Worm (Caenorhabditis elegans) whole organism, L4 larva: Measurements from ENCODE around the gene B0348.2.

ENCODE experiments used
- D1046.2 ChIP-seq: fragments of 200-800 bp; sonication (Bioruptor generic); IDR thresholded peaks from 2 replicates; pipeline ENCODE4 v1.3.6; 2022; ENCODE audit warnings: missing genetic modification characterization, missing compliant biosample characterization
- F10B5.3 ChIP-seq: sonication (generic microtip); optimal IDR thresholded peaks from 2 replicates; lab custom pipeline; 2016; ENCODE audit warnings: mild to moderate bottlenecking, missing genetic modification characterization, missing compliant biosample characterization
- R02D3.7 ChIP-seq: fragments of 150-350 bp; sonication (generic microtip); optimal IDR thresholded peaks from 3 replicates; lab custom pipeline; 2014; ENCODE audit warnings: missing biosample characterization, missing genetic modification characterization
- Y105C5A.15 ChIP-seq: fragments of 200-800 bp; sonication (Bioruptor generic); IDR thresholded peaks from 2 replicates; pipeline ENCODE4 v1.3.6; 2022; ENCODE audit warnings: missing genetic modification characterization, missing compliant biosample characterization
- Y48G9A.11 ChIP-seq: fragments of 200-800 bp; sonication (Bioruptor generic); IDR thresholded peaks from 2 replicates; pipeline ENCODE4 v1.3.6; 2022; ENCODE audit warnings: missing genetic modification reagents, missing genetic modification characterization, missing compliant biosample characterization
- Y5F2A.4 ChIP-seq: fragments of 200-800 bp; sonication (Bioruptor generic); optimal IDR thresholded peaks from 2 replicates; lab custom pipeline; 2018; ENCODE audit warnings: mild to moderate bottlenecking, missing genetic modification characterization, missing compliant biosample characterization
- ZK337.2 ChIP-seq: fragments of 200-800 bp; sonication (Bioruptor generic); IDR thresholded peaks from 2 replicates; pipeline ENCODE4 v1.3.6; 2022; ENCODE audit warnings: missing genetic modification reagents, missing genetic modification characterization, missing compliant biosample characterization
- aly-2 ChIP-seq: sonication (generic microtip); optimal IDR thresholded peaks from 2 replicates; lab custom pipeline; 2018; ENCODE audit warnings: missing biosample characterization, missing genetic modification characterization
- arid-1 ChIP-seq: fragments of 200-800 bp; sonication (Bioruptor generic); conservative IDR thresholded peaks from 2 replicates; pipeline ENCODE4 v1.3.6; 2022; ENCODE audit warnings: missing genetic modification reagents, missing genetic modification characterization, missing compliant biosample characterization
- ceh-28 ChIP-seq: fragments of 150-350 bp; optimal IDR thresholded peaks from 2 replicates; lab custom pipeline; 2014; ENCODE audit warnings: missing biosample characterization, missing genetic modification reagents, missing genetic modification characterization
- ceh-32 ChIP-seq: sonication (generic microtip); optimal IDR thresholded peaks from 2 replicates; lab custom pipeline; 2016; ENCODE audit warnings: mild to moderate bottlenecking, missing genetic modification characterization, missing compliant biosample characterization; ENCODE audit not compliant: poor library complexity
- ceh-62 ChIP-seq: sonication (generic microtip); optimal IDR thresholded peaks from 2 replicates; lab custom pipeline; 2017; ENCODE audit warnings: missing biosample characterization, missing genetic modification characterization
- cey-2 ChIP-seq: sonication (generic microtip); optimal IDR thresholded peaks from 3 replicates; lab custom pipeline; 2017; ENCODE audit warnings: missing genetic modification characterization, mild to moderate bottlenecking, missing compliant biosample characterization, antibody characterized with exemption, borderline replicate concordance; ENCODE audit not compliant: insufficient read depth
- daf-16 ChIP-seq, 3 experiments: sonication (generic microtip); optimal IDR thresholded peaks; 2 replicates each; lab custom pipeline; 2016 to 2017; ENCODE audit warnings: missing genetic modification characterization in 3 of 3, missing genetic modification reagents in 3 of 3, mild to moderate bottlenecking in 2 of 3, missing compliant biosample characterization in 2 of 3, missing biosample characterization in 1 of 3, moderate library complexity in 1 of 3
- dmd-6 ChIP-seq: fragments of 200-800 bp; sonication (Bioruptor generic); IDR thresholded peaks from 2 replicates; pipeline ENCODE4 v1.3.6; 2022; ENCODE audit warnings: missing genetic modification reagents, missing genetic modification characterization, missing compliant biosample characterization
- dpl-1 ChIP-seq: fragments of 150-350 bp; optimal IDR thresholded peaks from 2 replicates; lab custom pipeline; 2014; ENCODE audit warnings: missing biosample characterization, missing genetic modification reagents, missing genetic modification characterization
- dve-1 ChIP-seq: sonication (generic microtip); optimal IDR thresholded peaks from 2 replicates; lab custom pipeline; 2017; ENCODE audit warnings: antibody characterized with exemption, mild to moderate bottlenecking, missing genetic modification characterization, missing compliant biosample characterization; ENCODE audit not compliant: insufficient read depth
- egl-43 ChIP-seq: fragments of 200-800 bp; sonication (Bioruptor generic); IDR thresholded peaks from 2 replicates; pipeline ENCODE4 v1.3.6; 2022; ENCODE audit warnings: missing genetic modification reagents, missing genetic modification characterization, missing compliant biosample characterization
- hlh-11 ChIP-seq: fragments of 200-800 bp; sonication (Bioruptor generic); optimal IDR thresholded peaks from 2 replicates; lab custom pipeline; 2018; ENCODE audit warnings: mild to moderate bottlenecking, missing genetic modification characterization, missing compliant biosample characterization
- hlh-30 ChIP-seq: sonication (generic microtip); optimal IDR thresholded peaks from 2 replicates; lab custom pipeline; 2017; ENCODE audit warnings: antibody characterized with exemption, mild to moderate bottlenecking, missing genetic modification characterization, missing compliant biosample characterization; ENCODE audit not compliant: insufficient read depth
- lim-7 ChIP-seq: fragments of 200-800 bp; sonication (Bioruptor generic); IDR thresholded peaks from 2 replicates; pipeline ENCODE4 v1.3.6; 2022; ENCODE audit warnings: missing genetic modification characterization, missing compliant biosample characterization
- lin-13 ChIP-seq: fragments of 150-350 bp; optimal IDR thresholded peaks from 2 replicates; lab custom pipeline; 2014; ENCODE audit warnings: missing biosample characterization, missing genetic modification reagents, missing genetic modification characterization
- lin-15B ChIP-seq: fragments of 150-350 bp; sonication (generic microtip); optimal IDR thresholded peaks from 3 replicates; lab custom pipeline; 2014; ENCODE audit warnings: missing biosample characterization, missing genetic modification characterization
- lin-29 ChIP-seq: fragments of 200-800 bp; sonication (Bioruptor generic); IDR thresholded peaks from 2 replicates; pipeline ENCODE4 v1.3.6; 2022; ENCODE audit warnings: missing genetic modification reagents, missing genetic modification characterization, missing compliant biosample characterization
- lin-39 ChIP-seq: fragments of 150-350 bp; optimal IDR thresholded peaks from 2 replicates; lab custom pipeline; 2014; ENCODE audit warnings: missing biosample characterization, missing genetic modification reagents, missing genetic modification characterization
- madf-5 ChIP-seq, 2 experiments: fragments of 200-800 bp; sonication (Bioruptor generic); IDR thresholded peaks; 2 replicates each; pipeline ENCODE4 v1.3.6; 2022; ENCODE audit warnings: missing compliant biosample characterization in 2 of 2, missing genetic modification characterization in 2 of 2
- mdl-1 ChIP-seq, 2 experiments: fragments of 150-350 bp in 1 of 2; sonication (generic microtip) in 1 of 2; optimal IDR thresholded peaks; 2 replicates each; lab custom pipeline; 2014 to 2017; ENCODE audit warnings: missing biosample characterization in 2 of 2, missing genetic modification characterization in 2 of 2
- nhr-11 ChIP-seq: fragments of 150-350 bp; optimal IDR thresholded peaks from 2 replicates; lab custom pipeline; 2014; ENCODE audit warnings: missing biosample characterization, missing genetic modification characterization
- nhr-28 ChIP-seq: fragments of 150-350 bp; optimal IDR thresholded peaks from 2 replicates; lab custom pipeline; 2014; ENCODE audit warnings: missing biosample characterization, missing genetic modification characterization
- nhr-48 ChIP-seq: sonication (generic microtip); optimal IDR thresholded peaks from 2 replicates; lab custom pipeline; 2016; ENCODE audit warnings: mild to moderate bottlenecking, missing genetic modification characterization, missing compliant biosample characterization
- php-3 ChIP-seq: fragments of 200-800 bp; sonication (Bioruptor generic); IDR thresholded peaks from 2 replicates; pipeline ENCODE4 v1.3.6; 2022; ENCODE audit warnings: missing genetic modification reagents, missing genetic modification characterization, missing compliant biosample characterization
- pqm-1 ChIP-seq: sonication (generic microtip); optimal IDR thresholded peaks from 2 replicates; lab custom pipeline; 2017; ENCODE audit warnings: missing biosample characterization, missing genetic modification characterization
- set-16 ChIP-seq: fragments of 200-800 bp; sonication (Bioruptor generic); IDR thresholded peaks from 2 replicates; pipeline ENCODE4 v1.3.6; 2022; ENCODE audit warnings: missing genetic modification reagents, missing genetic modification characterization, missing compliant biosample characterization
- skn-1 ChIP-seq: fragments of 150-350 bp; optimal IDR thresholded peaks from 2 replicates; lab custom pipeline; 2014; ENCODE audit warnings: missing biosample characterization, missing genetic modification characterization
- snpc-1.2 ChIP-seq: fragments of 200-800 bp; sonication (Bioruptor generic); IDR thresholded peaks from 2 replicates; pipeline ENCODE4 v1.3.6; 2022; ENCODE audit warnings: missing genetic modification reagents, missing genetic modification characterization, missing compliant biosample characterization
- spr-3 ChIP-seq: fragments of 200-800 bp; sonication (Bioruptor generic); optimal IDR thresholded peaks from 2 replicates; lab custom pipeline; 2018; ENCODE audit warnings: mild to moderate bottlenecking, missing genetic modification characterization, missing compliant biosample characterization
- tra-1 ChIP-seq: fragments of 200-800 bp; sonication (Bioruptor generic); IDR thresholded peaks from 2 replicates; pipeline ENCODE4 v1.3.6; 2022; ENCODE audit warnings: missing genetic modification reagents, missing genetic modification characterization, missing compliant biosample characterization
- unc-39 ChIP-seq: sonication (generic microtip); optimal IDR thresholded peaks from 2 replicates; lab custom pipeline; 2017; ENCODE audit warnings: missing biosample characterization, missing genetic modification characterization
- unc-62 ChIP-seq, 3 experiments: fragments of 150-350 bp in 1 of 3; sonication (generic microtip); optimal IDR thresholded peaks in 2 of 3; peaks in 1 of 3; 1 replicate in 1 of 3; 2 replicates in 2 of 3; lab custom pipeline; 2014 to 2017; ENCODE audit warnings: missing biosample characterization in 3 of 3, missing genetic modification characterization in 3 of 3, missing genetic modification reagents in 3 of 3, missing genotype in 1 of 3
- vab-7 ChIP-seq: fragments of 200-800 bp; sonication (Bioruptor generic); IDR thresholded peaks from 2 replicates; pipeline ENCODE4 v1.3.6; 2022; ENCODE audit warnings: missing genetic modification reagents, missing genetic modification characterization, missing compliant biosample characterization
- zag-1 ChIP-seq: fragments of 150-350 bp; optimal IDR thresholded peaks from 2 replicates; lab custom pipeline; 2014; ENCODE audit warnings: missing biosample characterization, missing genetic modification characterization
- zfp-3 ChIP-seq: fragments of 200-800 bp; sonication (Bioruptor generic); conservative IDR thresholded peaks from 2 replicates; pipeline ENCODE4 v1.3.6; 2022; ENCODE audit warnings: missing genetic modification reagents, missing genetic modification characterization, missing compliant biosample characterization

The B0348.2 gene

ce11 chrV:29823-30222, 15.3 kb upstream of the B0348.2 start:
- TF ChIP-seq egl-43 (GFP tag; lab: Robert Waterston, UW) (peak; percentile 60; the same call in 1 of the 2 replicates), set-16 (GFP tag; lab: Robert Waterston, UW) (peak; percentile 73), spr-3 (GFP tag; lab: Kevin White, UChicago) (no peak)

ce11 chrV:37729-38128, 7.4 kb upstream of the B0348.2 start:
- TF ChIP-seq dmd-6 (GFP tag; lab: Robert Waterston, UW) (no peak), set-16 (GFP tag; lab: Robert Waterston, UW) (peak; percentile 67; the same call in 1 of the 2 replicates), ceh-62 (no peak), lin-15B (tag; lab: Kevin White, UChicago) (no peak)

- TF ChIP-seq ceh-28 (tag; lab: Kevin White, UChicago) (peak; percentile 94), F10B5.3 (no peak)
These were observed 2.0 kb upstream of the B0348.2 start for ce11 chrV:43070-43469.

ce11 chrV:44026-44425, 1.1 kb upstream of the B0348.2 start:
- TF ChIP-seq php-3 (GFP tag; lab: Robert Waterston, UW) (peak; percentile 49; the same call in 1 of the 2 replicates), F10B5.3 (no peak), dmd-6 (GFP tag; lab: Robert Waterston, UW) (peak; percentile 56), mdl-1 (tag; optimal IDR thresholded peaks at IDR 0.05; lab: Kevin White, UChicago) (no peak), hlh-11 (tag; lab: Kevin White, UChicago) (peak; percentile 4), daf-16 (GFP tag; optimal IDR thresholded peaks at IDR 0.05; lab: Kevin White, UChicago) (no peak), daf-16 (tag; optimal IDR thresholded peaks at IDR 0.05; lab: Kevin White, UChicago) (peak; percentile 29), pqm-1 (tag; lab: Kevin White, UChicago) (peak; percentile 8), nhr-48 (tag; lab: Kevin White, UChicago) (no peak), dve-1 (tag; lab: Kevin White, UChicago) (peak; percentile 59), Y105C5A.15 (no peak), hlh-30 (no peak), cey-2 (tag; lab: Kevin White, UChicago) (no peak)

ce11 chrV:47799-48198, 2.7 kb downstream of the B0348.2 start:
- TF ChIP-seq dmd-6 (GFP tag; lab: Robert Waterston, UW) (peak; percentile 83), zag-1 (tag; lab: Kevin White, UChicago) (no peak), Y5F2A.4 (GFP tag; lab: Kevin White, UChicago) (no peak), snpc-1.2 (GFP tag; lab: Robert Waterston, UW) (no peak), hlh-11 (tag; lab: Kevin White, UChicago) (peak; percentile 60), ZK337.2 (GFP tag; lab: Robert Waterston, UW) (no peak), unc-62 (GFP tag; optimal IDR thresholded peaks at IDR 0.05 in 1 of 2; lab: Kevin White, UChicago) (peak in 1 of 2 experiments; percentile 44), unc-62 (tag; optimal IDR thresholded peaks at IDR 0.05; lab: Kevin White, UChicago) (no peak), D1046.2 (GFP tag; lab: Robert Waterston, UW) (no peak), R02D3.7 (tag; lab: Kevin White, UChicago) (no peak), tra-1 (GFP tag; lab: Robert Waterston, UW) (0 out of 2 replicates have a peak, but pooled peaks have one; percentile 53), lin-39 (no peak), vab-7 (GFP tag; lab: Robert Waterston, UW) (no peak), php-3 (GFP tag; lab: Robert Waterston, UW) (0 out of 2 replicates have a peak, but pooled peaks have one; percentile 15), lim-7 (GFP tag; lab: Robert Waterston, UW) (no peak), unc-39 (no peak), pqm-1 (tag; lab: Kevin White, UChicago) (peak; percentile 70), nhr-11 (tag; lab: Kevin White, UChicago) (no peak), nhr-28 (tag; lab: Kevin White, UChicago) (peak; percentile 67), madf-5 (GFP tag; IDR thresholded peaks at IDR 0.05; lab: Robert Waterston, UW) (no peak), spr-3 (GFP tag; lab: Kevin White, UChicago) (no peak), aly-2 (tag; lab: Kevin White, UChicago) (no peak), skn-1 (no peak), zfp-3 (no peak), arid-1 (GFP tag; lab: Robert Waterston, UW) (no peak), ceh-32 (tag; lab: Kevin White, UChicago) (no peak), Y48G9A.11 (no peak), lin-13 (GFP tag; lab: Kevin White, UChicago) (no peak), dpl-1 (GFP tag; lab: Kevin White, UChicago) (no peak), lin-29 (GFP tag; lab: Robert Waterston, UW) (no peak)
